Worm (Caenorhabditis elegans): ENCODE measurements around the gene R05H10.7.
A peak's percentile ranks its signal among the peaks of the same experiment; 100 is the strongest.

Gene R05H10.7

ce11 chrII:14814894-14815568 lies 40.3 kb upstream of the R05H10.7 start, which contains the start of gene W01D2.1 (continued):
- TF ChIP-seq sma-9 (GFP tag; optimal IDR thresholded peaks at IDR 0.05) (peak; percentile 39), sma-9 (tag; optimal IDR thresholded peaks at IDR 0.05) (no peak), ceh-16 (tag; optimal IDR thresholded peaks at IDR 0.05) (no peak), lin-13 (GFP tag; optimal IDR thresholded peaks at IDR 0.05) (peak; percentile 52), sem-4 (tag; optimal IDR thresholded peaks at IDR 0.05) (peak; percentile 36), egl-27 (tag; optimal IDR thresholded peaks at IDR 0.05) (no peak), mab-5 (tag; optimal IDR thresholded peaks at IDR 0.05) (peak; percentile 23), crh-2 (tag; optimal IDR thresholded peaks at IDR 0.05) (peak; percentile 73), unc-39 (tag; optimal IDR thresholded peaks at IDR 0.05) (no peak), elt-1 (tag; optimal IDR thresholded peaks at IDR 0.05) (no peak), aly-2 (tag; optimal IDR thresholded peaks at IDR 0.05) (no peak), ceh-82 (tag; optimal IDR thresholded peaks at IDR 0.05) (no peak), zag-1 (tag; optimal IDR thresholded peaks at IDR 0.05) (peak; percentile 26), lin-39 (tag; optimal IDR thresholded peaks at IDR 0.05) (no peak), nhr-25 (tag; optimal IDR thresholded peaks at IDR 0.05) (peak; percentile 62), F13H6.1 (tag; optimal IDR thresholded peaks at IDR 0.05) (peak; percentile 26), fos-1 (tag; optimal IDR thresholded peaks at IDR 0.05) (peak; percentile 27), ztf-4 (tag; optimal IDR thresholded peaks at IDR 0.05) (peak; percentile 48), nhr-129 (tag; optimal IDR thresholded peaks at IDR 0.05) (peak; percentile 70), skn-1 (tag; optimal IDR thresholded peaks at IDR 0.05) (no peak), mbf-1 (tag; optimal IDR thresholded peaks at IDR 0.05) (no peak), blmp-1 (tag; optimal IDR thresholded peaks at IDR 0.05; ENCODE audit: insufficient read depth) (peak; percentile 21)

ce11 chrII:14816086-14816485 lies 39.2 kb upstream of the R05H10.7 start:
- TF ChIP-seq sem-4 (tag; optimal IDR thresholded peaks at IDR 0.05) (no peak), nhr-11 (tag; optimal IDR thresholded peaks at IDR 0.05) (no peak), fos-1 (tag; optimal IDR thresholded peaks at IDR 0.05) (no peak), egl-27 (tag; optimal IDR thresholded peaks at IDR 0.05) (no peak), F13H6.1 (tag; optimal IDR thresholded peaks at IDR 0.05) (no peak), nhr-129 (tag; optimal IDR thresholded peaks at IDR 0.05) (no peak), ama-1 (optimal IDR thresholded peaks at IDR 0.05) (no peak), unc-62 (GFP tag; optimal IDR thresholded peaks at IDR 0.05) (no peak), dmd-4 (tag; optimal IDR thresholded peaks at IDR 0.05) (no peak), peb-1 (tag; optimal IDR thresholded peaks at IDR 0.05) (no peak), mbf-1 (tag; optimal IDR thresholded peaks at IDR 0.05) (no peak), unc-55 (GFP tag; optimal IDR thresholded peaks at IDR 0.05) (no peak), lin-13 (GFP tag; optimal IDR thresholded peaks at IDR 0.05) (no peak), unc-39 (tag; optimal IDR thresholded peaks at IDR 0.05) (no peak), nhr-237 (tag; optimal IDR thresholded peaks at IDR 0.05) (no peak), elt-3 (tag; optimal IDR thresholded peaks at IDR 0.05) (no peak), ceh-16 (tag; optimal IDR thresholded peaks at IDR 0.05) (no peak)

- TF ChIP-seq nhr-12 (tag; optimal IDR thresholded peaks at IDR 0.05) (no peak), mbf-1 (tag; optimal IDR thresholded peaks at IDR 0.05) (no peak), elt-1 (tag; optimal IDR thresholded peaks at IDR 0.05) (peak; percentile 54)
Observed at ce11 chrII:14818376-14818775, 37.0 kb upstream of the R05H10.7 start, which contains the start of gene nhr-61. nhr-61 (minus strand) TSS chrII:14818543.

ce11 chrII:14819258-14819985 lies 35.9 kb upstream of the R05H10.7 start:
- TF ChIP-seq snpc-4 (tag; optimal IDR thresholded peaks at IDR 0.05) (no peak), sma-9 (GFP tag; optimal IDR thresholded peaks at IDR 0.05) (no peak), sma-9 (tag; optimal IDR thresholded peaks at IDR 0.05) (no peak), fos-1 (tag; optimal IDR thresholded peaks at IDR 0.05) (peak; percentile 11)

- TF ChIP-seq nhr-23 (tag; optimal IDR thresholded peaks at IDR 0.05) (no peak), nhr-10 (tag; optimal IDR thresholded peaks at IDR 0.05) (no peak), nhr-21 (tag; optimal IDR thresholded peaks at IDR 0.05) (peak; percentile 5), C34F6.9 (tag; optimal IDR thresholded peaks at IDR 0.05) (peak; percentile 13), fos-1 (tag; optimal IDR thresholded peaks at IDR 0.05) (peak; percentile 54), nhr-77 (tag; optimal IDR thresholded peaks at IDR 0.05) (no peak), sem-4 (tag; optimal IDR thresholded peaks at IDR 0.05) (no peak), nhr-129 (tag; optimal IDR thresholded peaks at IDR 0.05) (no peak), elt-3 (tag; optimal IDR thresholded peaks at IDR 0.05) (no peak), crh-2 (tag; optimal IDR thresholded peaks at IDR 0.05) (no peak), dmd-4 (tag; optimal IDR thresholded peaks at IDR 0.05) (no peak), mdl-1 (tag; optimal IDR thresholded peaks at IDR 0.05) (no peak), zag-1 (tag; optimal IDR thresholded peaks at IDR 0.05) (no peak), R02D3.7 (tag; optimal IDR thresholded peaks at IDR 0.05) (no peak), ztf-11 (tag; optimal IDR thresholded peaks at IDR 0.05) (no peak), ztf-4 (tag; optimal IDR thresholded peaks at IDR 0.05) (no peak), alr-1 (tag; optimal IDR thresholded peaks at IDR 0.05) (no peak), ZK546.5 (tag; optimal IDR thresholded peaks at IDR 0.05) (no peak)
Observed at ce11 chrII:14820460-14820859, 34.9 kb upstream of the R05H10.7 start.

All from whole organism, L2 larva.